Fruit fly (Drosophila melanogaster) whole organism, adult: ENCODE data around the gene CG31636.

ENCODE experiments used
- CG1620 ChIP-seq: fragments of 200-800 bp; sonication (Bioruptor generic); optimal IDR thresholded peaks from 2 replicates; lab custom pipeline; 2016; ENCODE audit warnings: missing biosample characterization, missing genetic modification characterization
- CG33017 ChIP-seq: fragments of 200-800 bp; sonication (Bioruptor generic); optimal IDR thresholded peaks from 2 replicates; lab custom pipeline; 2018; ENCODE audit warnings: missing biosample characterization, mild to moderate bottlenecking, missing genetic modification characterization, moderate library complexity
- Mnt ChIP-seq: fragments of 200-800 bp; sonication (Bioruptor generic); optimal IDR thresholded peaks from 2 replicates; lab custom pipeline; 2016; ENCODE audit warnings: missing biosample characterization, mild to moderate bottlenecking, missing genetic modification characterization
- cnc ChIP-seq, 2 experiments: fragments of >200 bp; optimal IDR thresholded peaks; 2 replicates each; lab custom pipeline; 2017
- kay ChIP-seq: fragments of 200-800 bp; sonication (Bioruptor generic); peaks from one replicate; lab custom pipeline; 2016; ENCODE audit warnings: missing biosample characterization, missing genetic modification characterization, borderline replicate concordance
- pad ChIP-seq: fragments of 200-800 bp; sonication (Bioruptor generic); optimal IDR thresholded peaks from 3 replicates; lab custom pipeline; 2017; ENCODE audit warnings: missing biosample characterization, missing genetic modification characterization, mild to moderate bottlenecking, moderate library complexity, missing genetic modification reagents

DNA sequence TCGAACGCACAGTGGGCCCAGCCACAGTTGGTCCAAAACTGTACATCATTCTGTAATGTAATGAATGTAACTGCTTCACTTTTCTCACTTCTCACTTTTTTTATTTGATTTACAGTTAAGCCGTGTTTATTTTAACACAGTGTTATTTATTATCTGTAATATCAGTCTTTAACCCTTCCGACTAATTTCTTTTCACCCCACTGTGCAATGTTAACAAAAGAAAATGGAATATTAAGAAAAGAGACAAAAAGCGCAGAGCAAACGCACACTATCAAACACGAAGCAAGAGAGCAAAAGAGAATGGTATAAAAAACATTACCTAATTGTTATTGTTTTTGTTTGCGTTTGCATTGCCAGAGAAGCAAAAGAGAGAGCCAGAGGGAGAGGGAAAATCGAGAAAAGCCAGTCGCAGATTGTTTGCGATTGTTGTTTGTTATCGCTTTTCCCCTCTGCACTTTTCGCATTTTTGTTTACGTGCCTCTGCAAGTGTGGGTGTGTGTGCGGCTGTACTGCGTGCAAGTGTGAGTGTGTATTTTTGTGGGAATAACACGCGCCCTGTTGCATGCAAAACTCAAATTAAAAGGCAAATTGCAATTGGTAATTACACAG is 10.7 kb downstream of the CG31636 start:
- no peak for TF ChIP-seq cnc (optimal IDR thresholded peaks at IDR 0.05; lab: Kevin White, UChicago)
- peak; percentile 94 for TF ChIP-seq CG33017 (tag; lab: Kevin White, UChicago)
- TF ChIP-seq kay: peak; percentile 98
- TF ChIP-seq pad (GFP tag; lab: Kevin White, UChicago): peak; percentile 69
- TF ChIP-seq Mnt (GFP tag; lab: Kevin White, UChicago): peak; percentile 69
- peak; percentile 84 for TF ChIP-seq CG1620 (GFP tag; lab: Kevin White, UChicago)
